Fruit fly (Drosophila melanogaster) whole organism, embryonic: Measurements from ENCODE around the gene CG7728.

Experiments used
- Atf3 ChIP-seq: fragments of 200-800 bp; sonication (Bioruptor generic); optimal IDR thresholded peaks from 3 replicates; lab custom pipeline; 2016; ENCODE audit warnings: missing biosample characterization, missing genetic modification characterization
- B-H1 ChIP-seq: fragments of 200-800 bp; sonication (Bioruptor generic); IDR thresholded peaks from 3 replicates; pipeline ENCODE4 v1.3.6; 2022; ENCODE audit warnings: missing biosample characterization, missing genetic modification characterization
- Bteb2 ChIP-seq: fragments of 200-800 bp; sonication (Bioruptor generic); optimal IDR thresholded peaks from 2 replicates; lab custom pipeline; 2016; ENCODE audit warnings: missing biosample characterization, missing genetic modification characterization
- C15 ChIP-seq: fragments of 200-800 bp; sonication (Bioruptor generic); IDR thresholded peaks from 3 replicates; pipeline ENCODE4 v1.3.6; 2022; ENCODE audit warnings: missing biosample characterization, missing genetic modification characterization
- CG11504 ChIP-seq: fragments of 200-800 bp; sonication (Bioruptor generic); optimal IDR thresholded peaks from 3 replicates; lab custom pipeline; 2019; ENCODE audit warnings: missing biosample characterization, mild to moderate bottlenecking, missing genetic modification characterization, moderate library complexity
- CG11695 ChIP-seq: fragments of 200-800 bp; sonication (Bioruptor generic); IDR thresholded peaks from 3 replicates; pipeline ENCODE4 v1.3.6; 2022; ENCODE audit warnings: missing biosample characterization, missing genetic modification characterization
- CG12104 ChIP-seq: fragments of 200-800 bp; sonication (Bioruptor generic); optimal IDR thresholded peaks from 3 replicates; lab custom pipeline; 2016; ENCODE audit warnings: missing biosample characterization, missing genetic modification characterization
- CG12299 ChIP-seq: fragments of 200-800 bp; sonication (Bioruptor generic); optimal IDR thresholded peaks from 2 replicates; lab custom pipeline; 2018; ENCODE audit warnings: missing biosample characterization, mild to moderate bottlenecking, missing genetic modification characterization
- CG14441 ChIP-seq: fragments of 200-800 bp; sonication (Bioruptor generic); IDR thresholded peaks from 2 replicates; pipeline ENCODE4 v1.3.6; 2022; ENCODE audit warnings: missing biosample characterization, missing genetic modification characterization
- CG17802 ChIP-seq: fragments of 200-800 bp; sonication (Bioruptor generic); optimal IDR thresholded peaks from 2 replicates; lab custom pipeline; 2018; ENCODE audit warnings: missing biosample characterization, mild to moderate bottlenecking, missing genetic modification characterization, moderate library complexity
- CG2116 ChIP-seq: fragments of 200-800 bp; sonication (Bioruptor generic); optimal IDR thresholded peaks from 3 replicates; lab custom pipeline; 2018; ENCODE audit warnings: missing biosample characterization, mild to moderate bottlenecking, missing genetic modification characterization
- CG2120 ChIP-seq: fragments of 200-800 bp; sonication (Bioruptor generic); optimal IDR thresholded peaks from 3 replicates; lab custom pipeline; 2016; ENCODE audit warnings: missing biosample characterization, missing genetic modification characterization
- CG2712 ChIP-seq: fragments of 200-800 bp; optimal IDR thresholded peaks from 3 replicates; lab custom pipeline; 2019; ENCODE audit warnings: missing biosample characterization, mild to moderate bottlenecking, missing genetic modification characterization, moderate library complexity
- CG2875 ChIP-seq: fragments of 200-800 bp; sonication (Bioruptor generic); optimal IDR thresholded peaks from 2 replicates; lab custom pipeline; 2017; ENCODE audit warnings: missing biosample characterization, mild to moderate bottlenecking, missing genetic modification characterization, missing genetic modification reagents
- CG31224 ChIP-seq: fragments of 200-800 bp; sonication (Bioruptor generic); IDR thresholded peaks from 2 replicates; pipeline ENCODE4 v1.3.6; 2022; ENCODE audit warnings: missing biosample characterization, missing genetic modification characterization
- CG31388 ChIP-seq: fragments of 200-800 bp; sonication (Bioruptor generic); optimal IDR thresholded peaks from 2 replicates; lab custom pipeline; 2016; ENCODE audit warnings: missing biosample characterization, missing genetic modification characterization
- CG3281 ChIP-seq: fragments of 200-800 bp; sonication (Bioruptor generic); optimal IDR thresholded peaks from 3 replicates; lab custom pipeline; 2017; ENCODE audit warnings: missing biosample characterization, mild to moderate bottlenecking, missing genetic modification characterization
- CG34376 ChIP-seq: fragments of 200-800 bp; sonication (Bioruptor generic); optimal IDR thresholded peaks from 2 replicates; lab custom pipeline; 2018; ENCODE audit warnings: missing biosample characterization, mild to moderate bottlenecking, missing genetic modification characterization
- CG3726 ChIP-seq: fragments of 200-800 bp; sonication (Bioruptor generic); IDR thresholded peaks from 3 replicates; pipeline ENCODE4, ENCODE4 v1.3.6; 2022; ENCODE audit warnings: missing biosample characterization, missing genetic modification characterization
- CG6175 ChIP-seq: fragments of 200-800 bp; sonication (Bioruptor generic); IDR thresholded peaks from 3 replicates; pipeline ENCODE4 v1.3.6; 2022; ENCODE audit warnings: missing biosample characterization, missing genetic modification characterization
- CG6654 ChIP-seq: fragments of 200-800 bp; sonication (Bioruptor generic); optimal IDR thresholded peaks from 2 replicates; lab custom pipeline; 2017; ENCODE audit warnings: missing biosample characterization, mild to moderate bottlenecking, missing genetic modification characterization
- CG9876 ChIP-seq: fragments of 200-800 bp; sonication (Bioruptor generic); optimal IDR thresholded peaks from 2 replicates; lab custom pipeline; 2016; ENCODE audit warnings: missing biosample characterization, missing genetic modification characterization
- CTCF ChIP-seq: fragments of 200-800 bp; sonication (Bioruptor generic); optimal IDR thresholded peaks from 2 replicates; lab custom pipeline; 2017; ENCODE audit warnings: missing biosample characterization, mild to moderate bottlenecking, missing genetic modification characterization, moderate library complexity
- Chrac-16 ChIP-seq: fragments of 200-800 bp; sonication (Bioruptor generic); optimal IDR thresholded peaks from 3 replicates; lab custom pipeline; 2016; ENCODE audit warnings: missing biosample characterization, missing genetic modification characterization
- CkIIα-i1 ChIP-seq: fragments of 200-800 bp; sonication (Bioruptor generic); IDR thresholded peaks from 2 replicates; pipeline ENCODE4 v1.3.6; 2022; ENCODE audit warnings: missing biosample characterization, missing genetic modification characterization
- Dad ChIP-seq: fragments of 200-800 bp; sonication (Bioruptor generic); optimal IDR thresholded peaks from 3 replicates; lab custom pipeline; 2016; ENCODE audit warnings: missing biosample characterization, missing genetic modification characterization
- Dbx ChIP-seq: fragments of 200-800 bp; sonication (Bioruptor generic); IDR thresholded peaks from 3 replicates; pipeline ENCODE4 v1.3.6; 2022; ENCODE audit warnings: missing biosample characterization, missing genetic modification characterization
- Elba2 ChIP-seq: fragments of 200-800 bp; sonication (Bioruptor generic); optimal IDR thresholded peaks from 3 replicates; lab custom pipeline; 2016; ENCODE audit warnings: missing biosample characterization, missing genetic modification characterization
- HmgD ChIP-seq: fragments of 200-800 bp; sonication (Bioruptor generic); optimal IDR thresholded peaks from 3 replicates; lab custom pipeline; 2016; ENCODE audit warnings: missing biosample characterization, missing genetic modification characterization
- Max ChIP-seq: fragments of 200-800 bp; sonication (Bioruptor generic); optimal IDR thresholded peaks from 2 replicates; lab custom pipeline; 2016; ENCODE audit warnings: missing biosample characterization, mild to moderate bottlenecking, missing genetic modification characterization
- NC2β ChIP-seq: fragments of 200-800 bp; sonication (Bioruptor generic); optimal IDR thresholded peaks from 2 replicates; lab custom pipeline; 2016; ENCODE audit warnings: missing biosample characterization, missing genetic modification characterization
- NFAT ChIP-seq: fragments of 200-800 bp; sonication (Bioruptor generic); IDR thresholded peaks from 2 replicates; pipeline ENCODE4 v1.3.6; 2022; ENCODE audit warnings: missing biosample characterization, missing genetic modification characterization
- Nf-YA ChIP-seq: fragments of 200-800 bp; sonication (Bioruptor generic); IDR thresholded peaks from 2 replicates; pipeline ENCODE4 v1.3.6; 2022; ENCODE audit warnings: missing biosample characterization, missing genetic modification characterization
- PHDP ChIP-seq: fragments of 200-800 bp; sonication (Bioruptor generic); optimal IDR thresholded peaks from 3 replicates; lab custom pipeline; 2018; ENCODE audit warnings: missing biosample characterization, mild to moderate bottlenecking, missing genetic modification characterization, moderate library complexity
- Sry-β ChIP-seq: fragments of 200-800 bp; sonication (Bioruptor generic); optimal IDR thresholded peaks from 2 replicates; lab custom pipeline; 2018; ENCODE audit warnings: missing biosample characterization, mild to moderate bottlenecking, missing genetic modification characterization, moderate library complexity
- az2 ChIP-seq: fragments of 200-800 bp; sonication (Bioruptor generic); optimal IDR thresholded peaks from 3 replicates; lab custom pipeline; 2016; ENCODE audit warnings: missing biosample characterization, missing genetic modification characterization
- bigmax ChIP-seq: fragments of 200-800 bp; sonication (Bioruptor generic); optimal IDR thresholded peaks from 2 replicates; lab custom pipeline; 2018; ENCODE audit warnings: missing biosample characterization, mild to moderate bottlenecking, missing genetic modification characterization
- bowl ChIP-seq: fragments of 200-800 bp; sonication (Bioruptor generic); IDR thresholded peaks from 2 replicates; pipeline ENCODE4 v1.3.6; 2022; ENCODE audit warnings: missing biosample characterization, missing genetic modification characterization
- cg ChIP-seq: fragments of 200-800 bp; sonication (Bioruptor generic); optimal IDR thresholded peaks from 3 replicates; lab custom pipeline; 2019; ENCODE audit warnings: missing biosample characterization, mild to moderate bottlenecking, missing genetic modification characterization, moderate library complexity
- hth ChIP-seq: fragments of >200 bp; optimal IDR thresholded peaks from 2 replicates; lab custom pipeline; 2017; ENCODE audit warnings: inconsistent platforms
- inv ChIP-seq: fragments of 200-800 bp; sonication (Bioruptor generic); IDR thresholded peaks from 2 replicates; pipeline ENCODE4 v1.3.6; 2022; ENCODE audit warnings: missing biosample characterization, missing genetic modification characterization; ENCODE audit not compliant: partially characterized antibody
- kay ChIP-seq: fragments of 200-800 bp; sonication (Bioruptor generic); optimal IDR thresholded peaks from 2 replicates; lab custom pipeline; 2016; ENCODE audit warnings: missing biosample characterization, missing genetic modification characterization
- kni ChIP-seq: fragments of 200-800 bp; sonication (Bioruptor generic); optimal IDR thresholded peaks from 3 replicates; lab custom pipeline; 2017; ENCODE audit warnings: mild to moderate bottlenecking, missing biosample characterization, missing genetic modification reagents, missing genetic modification characterization
- mld ChIP-seq: fragments of 200-800 bp; sonication (Bioruptor generic); IDR thresholded peaks from 3 replicates; pipeline ENCODE4 v1.3.6; 2022; ENCODE audit warnings: missing biosample characterization, missing genetic modification characterization; ENCODE audit not compliant: partially characterized antibody
- scrt ChIP-seq: fragments of 200-800 bp; sonication (Bioruptor generic); optimal IDR thresholded peaks from 2 replicates; lab custom pipeline; 2018; ENCODE audit warnings: missing biosample characterization, mild to moderate bottlenecking, missing genetic modification characterization, moderate library complexity
- seq ChIP-seq: fragments of 200-800 bp; sonication (Bioruptor generic); IDR thresholded peaks from 2 replicates; pipeline ENCODE4 v1.3.6; 2022; ENCODE audit warnings: missing biosample characterization, missing genetic modification characterization
- sima ChIP-seq: fragments of 200-800 bp; sonication (Bioruptor generic); optimal IDR thresholded peaks from 2 replicates; lab custom pipeline; 2016; ENCODE audit warnings: missing biosample characterization, missing genetic modification characterization
- slbo ChIP-seq: fragments of 200-800 bp; sonication (Bioruptor generic); IDR thresholded peaks from 2 replicates; pipeline ENCODE4 v1.3.6; 2022; ENCODE audit warnings: missing biosample characterization, missing genetic modification characterization
- sna ChIP-seq: fragments of 200-800 bp; sonication (Bioruptor generic); IDR thresholded peaks from 2 replicates; pipeline ENCODE4 v1.3.6; 2022; ENCODE audit warnings: missing biosample characterization, missing genetic modification characterization; ENCODE audit not compliant: partially characterized antibody
- toy ChIP-seq: fragments of 200-800 bp; sonication (Bioruptor generic); IDR thresholded peaks from 2 replicates; pipeline ENCODE4 v1.3.6; 2022; ENCODE audit warnings: missing biosample characterization, missing genetic modification characterization
- tup ChIP-seq: fragments of 200-800 bp; sonication (Bioruptor generic); optimal IDR thresholded peaks from 2 replicates; lab custom pipeline; 2016; ENCODE audit warnings: missing biosample characterization, mild to moderate bottlenecking, missing genetic modification characterization, moderate library complexity
- wor ChIP-seq: fragments of 200-800 bp; sonication (Bioruptor generic); IDR thresholded peaks from 2 replicates; pipeline ENCODE4 v1.3.6; 2022; ENCODE audit warnings: missing biosample characterization, missing genetic modification characterization
- zfh1 ChIP-seq: fragments of 200-800 bp; sonication (Bioruptor generic); IDR thresholded peaks from 3 replicates; pipeline ENCODE4 v1.3.6; 2022; ENCODE audit warnings: missing biosample characterization, missing genetic modification characterization

The CG7728 gene

dm6 chr3L:17024095-17024639, 7.8 kb downstream of the CG7728 start, which contains the start of gene Fit2 (continued):
- TF ChIP-seq CG9876 (GFP tag; lab: Kevin White, UChicago) = no peak
- no peak for TF ChIP-seq CG2120 (GFP tag; lab: Kevin White, UChicago)
- TF ChIP-seq CG2712 (tag; lab: Kevin White, UChicago) = no peak
- TF ChIP-seq seq (GFP tag; lab: Robert Waterston, UW) = no peak
- no peak for TF ChIP-seq CG2875
- no peak for TF ChIP-seq CG12104
- TF ChIP-seq kni (GFP tag; lab: Kevin White, UChicago) = no peak
- TF ChIP-seq CG11695 = no peak
- no peak for TF ChIP-seq cg (GFP tag; lab: Kevin White, UChicago)
- no peak for TF ChIP-seq Nf-YA (GFP tag; lab: Robert Waterston, UW)
- no peak for TF ChIP-seq CG6175 (GFP tag; lab: Robert Waterston, UW)
- TF ChIP-seq CkIIα-i1 (GFP tag; lab: Robert Waterston, UW) = no peak
- TF ChIP-seq bigmax (GFP tag; lab: Kevin White, UChicago) = no peak
- no peak for TF ChIP-seq CG3726 (GFP tag; lab: Robert Waterston, UW)
- TF ChIP-seq az2 (GFP tag; lab: Kevin White, UChicago) = no peak
- no peak for TF ChIP-seq Sry-β (GFP tag; lab: Kevin White, UChicago)
- TF ChIP-seq hth (lab: Kevin White, UChicago) = no peak
- TF ChIP-seq CG12299 (tag; lab: Kevin White, UChicago) = no peak
- TF ChIP-seq Dbx (GFP tag; lab: Robert Waterston, UW) = no peak
- no peak for TF ChIP-seq toy (GFP tag; lab: Robert Waterston, UW)
- TF ChIP-seq NC2β (GFP tag; lab: Kevin White, UChicago) = no peak
- TF ChIP-seq HmgD (GFP tag; lab: Kevin White, UChicago) = no peak
- peak; percentile 87 for TF ChIP-seq inv (GFP tag; lab: Robert Waterston, UW)
- no peak for TF ChIP-seq wor (GFP tag; lab: Robert Waterston, UW)
- TF ChIP-seq NFAT (GFP tag; lab: Robert Waterston, UW) = no peak
- TF ChIP-seq CG17802 (tag; lab: Kevin White, UChicago) = no peak
- TF ChIP-seq CG11504 (tag; lab: Kevin White, UChicago) = no peak
- no peak for TF ChIP-seq sima
- no peak for TF ChIP-seq Elba2
- TF ChIP-seq CG31224 (GFP tag; lab: Robert Waterston, UW) = no peak
- no peak for TF ChIP-seq CG14441 (GFP tag; lab: Robert Waterston, UW)
- TF ChIP-seq CG31388 (GFP tag; lab: Kevin White, UChicago) = no peak
- peak; percentile 91 for TF ChIP-seq CG2116 (GFP tag; lab: Kevin White, UChicago)
- no peak for TF ChIP-seq Atf3
- TF ChIP-seq sna (GFP tag; lab: Robert Waterston, UW) = peak; percentile 95
- TF ChIP-seq kay (GFP tag; lab: Kevin White, UChicago) = no peak
- peak; percentile 99 for TF ChIP-seq mld (GFP tag; lab: Robert Waterston, UW)
- no peak for TF ChIP-seq CG3281 (GFP tag; lab: Kevin White, UChicago)
- TF ChIP-seq bowl = no peak
- TF ChIP-seq Bteb2 (GFP tag; lab: Kevin White, UChicago) = no peak
- TF ChIP-seq CG6654 (GFP tag; lab: Kevin White, UChicago) = no peak
- no peak for TF ChIP-seq Dad
- no peak for TF ChIP-seq Max (GFP tag; lab: Kevin White, UChicago)
- no peak for TF ChIP-seq CG34376 (GFP tag; lab: Kevin White, UChicago)
- peak; percentile 34 for TF ChIP-seq CTCF (GFP tag; lab: Kevin White, UChicago)
- TF ChIP-seq PHDP (tag; lab: Kevin White, UChicago) = no peak
- TF ChIP-seq tup = no peak
- no peak for TF ChIP-seq zfh1 (GFP tag; lab: Robert Waterston, UW)
- no peak for TF ChIP-seq B-H1 (GFP tag; lab: Robert Waterston, UW)
- no peak for TF ChIP-seq C15 (GFP tag; lab: Robert Waterston, UW)
- TF ChIP-seq scrt (GFP tag; lab: Kevin White, UChicago) = no peak
- no peak for TF ChIP-seq slbo (GFP tag; lab: Robert Waterston, UW)
- TF ChIP-seq Chrac-16 = no peak
